Fruit fly (Drosophila melanogaster): Measurements from ENCODE around the gene Nepl15.

dm6 chr3R:22750039-22750438 is 15.9 kb downstream of the Nepl15 start:
- TF ChIP-seq Hmr (GFP tag; optimal IDR thresholded peaks at IDR 0.05) (no peak), ftz-f1 (GFP tag; optimal IDR thresholded peaks at IDR 0.05) (no peak), CG18262 (tag; optimal IDR thresholded peaks at IDR 0.05) (no peak), CG6854 (GFP tag; optimal IDR thresholded peaks at IDR 0.05) (no peak), Fer1 (GFP tag; optimal IDR thresholded peaks at IDR 0.05) (no peak)
